Worm (Caenorhabditis elegans) whole organism, late embryonic: ENCODE measurements around the gene Y73B3A.4.

Experiments
- C08G9.2 ChIP-seq: sonication (generic microtip); optimal IDR thresholded peaks from 2 replicates; lab custom pipeline; 2016; ENCODE audit warnings: mild to moderate bottlenecking, missing genetic modification characterization, moderate library complexity, missing compliant biosample characterization
- ceh-2 ChIP-seq: sonication (generic microtip); optimal IDR thresholded peaks from 2 replicates; lab custom pipeline; 2016; ENCODE audit warnings: missing genotype, missing genetic modification characterization, missing compliant biosample characterization
- ceh-22 ChIP-seq: sonication (generic microtip); optimal IDR thresholded peaks from 2 replicates; lab custom pipeline; 2017; ENCODE audit warnings: missing biosample characterization, missing genetic modification characterization
- elt-2 ChIP-seq: sonication (generic microtip); optimal IDR thresholded peaks from 2 replicates; lab custom pipeline; 2016; ENCODE audit warnings: missing genetic modification reagents, missing genetic modification characterization, missing compliant biosample characterization
- fax-1 ChIP-seq: sonication (generic microtip); optimal IDR thresholded peaks from 2 replicates; lab custom pipeline; 2016; ENCODE audit warnings: missing genotype, missing genetic modification characterization, missing compliant biosample characterization
- hlh-15 ChIP-seq: sonication (generic microtip); optimal IDR thresholded peaks from 2 replicates; lab custom pipeline; 2016; ENCODE audit warnings: missing genetic modification characterization, missing compliant biosample characterization
- hlh-6 ChIP-seq: sonication (generic microtip); optimal IDR thresholded peaks from 2 replicates; lab custom pipeline; 2016; ENCODE audit warnings: missing genotype, missing genetic modification characterization, missing compliant biosample characterization
- hlh-8 ChIP-seq: sonication (generic microtip); optimal IDR thresholded peaks from 2 replicates; lab custom pipeline; 2016; ENCODE audit warnings: missing genotype, missing genetic modification characterization, missing compliant biosample characterization
- madf-2 ChIP-seq: sonication (generic microtip); optimal IDR thresholded peaks from 2 replicates; lab custom pipeline; 2017; ENCODE audit warnings: missing genetic modification characterization, missing compliant biosample characterization
- nfya-1 ChIP-seq: sonication (generic microtip); optimal IDR thresholded peaks from 2 replicates; lab custom pipeline; 2017; ENCODE audit warnings: missing genetic modification characterization, mild to moderate bottlenecking, missing compliant biosample characterization, antibody characterized with exemption, moderate library complexity
- pag-3 ChIP-seq: sonication (generic microtip); optimal IDR thresholded peaks from 2 replicates; lab custom pipeline; 2016; ENCODE audit warnings: missing compliant biosample characterization, missing genetic modification characterization, borderline replicate concordance
- pha-4 ChIP-seq: fragments of 150-350 bp; optimal IDR thresholded peaks from 2 replicates; lab custom pipeline; 2018; ENCODE audit warnings: missing biosample characterization, missing genetic modification reagents, missing genetic modification characterization
- tbx-2 ChIP-seq: sonication (generic microtip); optimal IDR thresholded peaks from 2 replicates; lab custom pipeline; 2016; ENCODE audit warnings: missing genetic modification characterization, missing compliant biosample characterization
- zip-5 ChIP-seq: sonication (generic microtip); optimal IDR thresholded peaks from 2 replicates; lab custom pipeline; 2016; ENCODE audit warnings: missing genetic modification characterization, missing compliant biosample characterization

DNA sequence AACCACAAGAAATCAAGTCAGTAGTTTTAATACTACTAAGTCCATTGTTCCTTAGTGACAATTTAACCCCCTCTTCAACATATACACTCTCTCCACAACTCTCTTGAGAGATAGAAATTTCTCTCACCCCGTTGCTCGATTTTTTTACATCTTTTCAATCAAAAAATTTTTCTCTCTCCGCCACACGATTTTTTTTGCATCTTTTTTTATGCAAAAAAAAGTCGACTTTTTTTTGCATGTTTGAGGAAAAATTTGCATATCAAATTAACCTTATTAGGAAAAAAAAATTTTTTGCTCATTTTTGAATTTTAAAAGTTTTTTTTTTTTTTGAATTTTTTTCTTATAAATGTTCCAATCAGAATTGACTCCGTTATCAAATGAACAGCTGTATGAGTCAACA lies 42.3 kb upstream of the Y73B3A.4 start:
- TF ChIP-seq hlh-6 (tag; lab: Kevin White, UChicago): no peak
- no peak for TF ChIP-seq tbx-2
- TF ChIP-seq nfya-1: no peak
- TF ChIP-seq zip-5 (tag; lab: Kevin White, UChicago): no peak
- TF ChIP-seq ceh-22 (tag; lab: Kevin White, UChicago): no peak
- TF ChIP-seq C08G9.2 (tag; lab: Kevin White, UChicago): no peak
- no peak for TF ChIP-seq fax-1 (tag; lab: Kevin White, UChicago)
- TF ChIP-seq madf-2 (tag; lab: Kevin White, UChicago): no peak
- no peak for TF ChIP-seq pag-3 (tag; lab: Kevin White, UChicago)
- TF ChIP-seq hlh-8 (tag; lab: Kevin White, UChicago): no peak
- TF ChIP-seq pha-4: no peak
- no peak for TF ChIP-seq ceh-2 (tag; lab: Kevin White, UChicago)
- no peak for TF ChIP-seq hlh-15 (tag; lab: Kevin White, UChicago)
- TF ChIP-seq elt-2 (tag; lab: Kevin White, UChicago): no peak
